Fruit fly (Drosophila melanogaster) whole organism, larva: ENCODE results near the gene CG11699.
A peak's percentile ranks its signal among the peaks of the same experiment; 100 is the strongest.
"Not testable (repeated sequence)": the region's sequence is repeated elsewhere in the genome, so short reads cannot be mapped to it uniquely, and the experiment has no call there.

ENCODE experiments used
- noc ChIP-seq: fragments of 200-800 bp; sonication (Bioruptor generic); optimal IDR thresholded peaks from 3 replicates; lab custom pipeline; 2019; ENCODE audit warnings: missing biosample characterization, mild to moderate bottlenecking, missing genetic modification characterization, moderate library complexity

The CG11699 gene

DNA sequence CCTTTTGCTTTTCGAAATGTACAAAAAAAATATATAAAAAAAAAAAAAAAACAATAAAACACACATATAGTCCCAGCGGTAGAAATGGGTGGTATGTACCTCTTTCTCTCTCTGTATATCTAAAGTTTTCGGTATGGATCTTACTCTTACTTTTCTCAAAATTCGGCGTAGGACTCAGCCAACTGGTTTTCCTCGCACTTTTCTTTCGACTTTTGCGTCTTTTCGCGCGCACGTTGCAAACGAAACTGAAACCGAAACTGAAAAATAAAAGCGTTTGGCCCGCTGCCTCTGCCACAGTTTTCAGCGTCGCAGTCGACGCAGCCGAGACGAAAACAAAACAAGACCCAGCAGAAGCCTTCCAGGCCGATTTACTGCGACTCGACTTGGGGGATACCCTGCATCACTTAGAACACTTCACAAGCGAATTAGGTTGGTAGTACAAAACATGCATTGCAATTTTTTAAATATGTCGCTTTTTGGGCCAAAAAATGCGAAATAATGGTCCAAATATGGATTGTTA is 12.0 kb upstream of the CG11699 start, which contains the start of gene CG1572:
CG1572 (minus strand) TSS at position 266 of the 520 bp plus-strand sequence.
- no peak for TF ChIP-seq noc (tag; lab: Kevin White, UChicago)

- TF ChIP-seq noc (tag; lab: Kevin White, UChicago): peak; percentile 97
These were observed 10.4 kb upstream of the CG11699 start for dm6 chrX:11559728-11560724.

dm6 chrX:11561450-11562040 is 8.9 kb upstream of the CG11699 start, which contains the start of gene PGRP-SA:
PGRP-SA (plus strand) TSS chrX:11561643.
- peak; percentile 59 for TF ChIP-seq noc (tag; lab: Kevin White, UChicago)

dm6 chrX:11572270-11572914 is 2.0 kb downstream of the CG11699 start, which contains the start of the genes Kmn1 and Reepl1:
Kmn1 (minus strand) TSS chrX:11572442.
Reepl1 (plus strand) TSS chrX:11572707.
- TF ChIP-seq noc (tag; lab: Kevin White, UChicago): no peak

- no peak for TF ChIP-seq noc (tag; lab: Kevin White, UChicago)
These were observed 3.1 kb downstream of the CG11699 start, which contains the start of gene CG11696 for dm6 chrX:11573529-11573928. CG11696 (plus strand) TSS chrX:11573731.

- TF ChIP-seq noc (tag; lab: Kevin White, UChicago): peak; percentile 54
These were observed 6.1 kb downstream of the CG11699 start, which contains the start of gene CG11695 for dm6 chrX:11576540-11576939. CG11695 (plus strand) TSS chrX:11576883.

dm6 chrX:11578841-11579240 is 8.4 kb downstream of the CG11699 start:
- TF ChIP-seq noc (tag; lab: Kevin White, UChicago): no peak

DNA sequence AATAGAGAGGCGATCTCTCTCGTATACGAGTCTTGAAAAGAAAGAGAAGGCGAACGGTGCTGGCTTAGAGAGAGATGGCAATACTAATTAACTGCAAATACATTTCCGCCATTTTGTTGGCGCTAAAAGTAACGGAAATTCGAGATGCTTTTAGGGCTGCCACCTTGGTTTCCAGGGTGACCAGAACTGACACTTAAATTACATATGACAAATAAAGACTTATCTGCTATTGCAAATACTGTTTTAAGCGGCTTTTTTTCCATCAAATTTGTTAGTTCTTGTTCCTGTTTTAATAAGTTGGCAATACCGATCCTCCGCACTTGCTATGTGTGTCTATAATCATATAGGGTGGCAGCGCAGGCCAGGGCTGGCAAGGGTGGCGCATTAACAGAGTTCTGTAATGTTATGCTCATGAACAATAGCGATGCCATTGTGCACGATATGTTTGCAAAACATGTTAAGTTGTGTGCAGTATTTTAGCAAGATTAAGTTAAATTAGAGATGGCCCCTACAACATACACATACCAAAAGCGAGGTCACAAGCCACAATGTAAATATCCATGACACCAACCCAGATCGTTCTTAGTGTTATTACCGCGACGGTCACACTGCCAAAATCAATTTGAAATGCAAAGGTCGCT is 9.9 kb downstream of the CG11699 start, which contains the start of gene nod:
nod (plus strand) TSS at position 573 of the 641 bp plus-strand sequence.
- peak; percentile 47 for TF ChIP-seq noc (tag; lab: Kevin White, UChicago)

DNA sequence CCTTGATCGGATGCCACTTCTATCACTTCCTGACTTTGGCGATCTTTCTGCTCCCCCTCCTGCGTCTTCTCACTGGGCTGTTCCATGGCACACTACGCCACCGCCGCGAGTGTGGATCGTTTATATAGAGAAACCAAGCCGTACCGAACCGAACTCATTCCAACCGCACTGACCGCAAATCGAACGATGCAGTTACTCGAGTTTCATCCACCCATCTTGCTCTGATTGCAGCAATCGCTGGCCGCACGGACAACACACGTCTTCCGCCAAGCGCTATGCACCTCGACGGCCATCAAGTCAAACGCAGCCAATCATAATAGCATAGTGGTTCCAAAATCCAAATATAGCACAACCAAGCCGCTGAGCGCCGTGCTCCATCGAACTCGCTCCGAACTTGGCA is 13.7 kb downstream of the CG11699 start, which contains the start of gene pkm:
pkm (minus strand) TSS at position 101 of the 400 bp plus-strand sequence.
- TF ChIP-seq noc (tag; lab: Kevin White, UChicago): no peak

DNA sequence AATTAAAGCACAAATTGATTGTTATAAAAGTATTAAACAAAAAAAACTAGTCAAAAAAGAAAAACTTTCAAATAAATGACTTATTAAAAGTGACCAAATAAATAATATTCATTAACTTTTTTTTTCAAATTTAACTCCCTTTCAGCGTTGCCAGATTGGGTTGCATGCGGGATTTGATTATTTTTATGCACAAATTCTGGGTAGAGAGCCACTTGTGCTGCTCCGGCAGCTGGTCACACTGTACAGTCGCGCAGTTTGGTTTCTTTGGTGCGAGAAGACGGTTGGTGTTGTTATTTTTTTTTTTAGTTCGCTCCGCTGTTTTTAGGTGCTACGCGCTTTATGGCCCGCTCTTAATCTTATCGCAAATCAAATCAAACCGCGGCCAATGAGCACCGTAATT is 29.2 kb downstream of the CG11699 start, which contains the start of gene rho-4:
rho-4 (plus strand) TSS at position 250 of the 400 bp plus-strand sequence.
- TF ChIP-seq noc (tag; lab: Kevin White, UChicago): not testable (repeated sequence)

- TF ChIP-seq noc (tag; lab: Kevin White, UChicago): no peak
These were observed 30.5 kb downstream of the CG11699 start for dm6 chrX:11600795-11601358.

- TF ChIP-seq noc (tag; lab: Kevin White, UChicago): no peak
These were observed 31.0 kb downstream of the CG11699 start for dm6 chrX:11601408-11601807.

DNA sequence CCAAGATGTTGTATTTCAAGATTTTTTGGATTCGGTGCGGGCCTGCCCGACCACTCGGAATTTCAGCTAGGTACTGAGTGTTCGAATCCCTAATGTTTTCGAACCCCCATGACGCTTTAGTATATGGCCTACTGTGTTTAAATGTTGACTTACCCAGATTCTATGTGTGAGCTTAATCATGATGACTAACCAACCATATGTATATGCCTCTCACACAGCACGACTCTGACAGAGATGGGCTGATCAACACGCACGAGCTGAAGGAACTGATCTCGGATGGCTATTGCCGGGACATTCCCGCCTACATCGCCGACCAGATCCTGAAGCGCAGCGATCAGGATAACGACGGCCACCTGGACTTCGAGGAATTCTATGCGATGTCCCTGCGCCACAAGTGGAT is 33.7 kb downstream of the CG11699 start, which contains the start of gene CG2533:
CG2533 (minus strand) TSS at position 101 of the 400 bp plus-strand sequence.
- TF ChIP-seq noc (tag; lab: Kevin White, UChicago): no peak

DNA sequence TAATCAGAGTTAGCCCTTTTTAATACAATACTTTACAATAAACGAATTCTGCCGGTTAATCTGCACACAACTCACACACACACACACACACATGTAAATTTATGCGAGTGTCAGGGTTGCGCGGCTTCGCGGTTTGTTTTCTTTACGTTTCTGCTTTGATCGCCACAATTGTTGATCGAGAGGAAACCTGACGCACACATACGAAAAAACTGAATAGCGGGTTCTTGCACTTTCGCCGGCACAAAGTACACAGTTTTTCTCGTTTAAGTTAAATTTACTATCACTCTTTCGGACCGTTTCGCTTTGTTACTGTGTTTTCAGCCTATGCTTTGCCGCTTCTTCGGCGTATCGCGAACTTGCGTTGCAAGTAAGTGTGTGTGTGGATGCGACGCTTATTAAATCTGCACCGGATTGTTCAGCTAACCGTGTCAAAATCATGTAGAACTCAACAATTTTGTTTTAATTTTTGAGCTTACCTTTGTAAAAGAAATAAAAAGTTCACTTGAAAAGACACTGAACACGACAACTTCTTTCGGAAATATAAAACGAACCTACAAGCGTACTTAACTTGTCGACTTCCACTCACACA is 40.7 kb downstream of the CG11699 start:
- TF ChIP-seq noc (tag; lab: Kevin White, UChicago): no peak
